Worm (Caenorhabditis elegans): ENCODE results near the gene pgph-3.

DNA sequence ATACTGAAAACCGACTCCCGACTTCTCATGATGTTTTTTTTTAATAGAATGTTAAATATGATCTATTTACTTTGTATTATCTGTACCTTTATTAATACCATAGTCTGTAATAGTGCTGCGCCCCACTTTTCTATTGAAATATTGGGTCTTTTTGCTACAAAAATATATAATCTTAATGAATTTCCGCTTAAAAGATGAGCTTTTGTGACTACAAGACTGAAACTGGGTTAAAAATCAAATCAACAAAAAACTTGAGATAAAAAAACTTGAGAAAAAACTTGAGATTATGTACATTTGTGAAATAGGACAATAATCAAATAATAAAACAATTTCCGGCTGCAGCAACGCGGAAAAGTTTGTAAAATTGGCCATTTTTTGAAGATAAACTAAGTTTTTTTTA lies 32.9 kb downstream of the pgph-3 start, which contains the start of gene K09H11.15:
- TF ChIP-seq lin-39 (tag; optimal IDR thresholded peaks at IDR 0.05): no peak
- no peak for TF ChIP-seq jun-1 (tag; optimal IDR thresholded peaks at IDR 0.05)
- TF ChIP-seq nhr-6 (tag; optimal IDR thresholded peaks at IDR 0.05): no peak
- TF ChIP-seq gei-8 (GFP tag; optimal IDR thresholded peaks at IDR 0.05): no peak
- no peak for TF ChIP-seq nhr-76 (tag; optimal IDR thresholded peaks at IDR 0.05)
- TF ChIP-seq spr-1 (tag; optimal IDR thresholded peaks at IDR 0.05): no peak
- TF ChIP-seq egl-27 (tag; optimal IDR thresholded peaks at IDR 0.05): no peak
- no peak for TF ChIP-seq ama-1 (optimal IDR thresholded peaks at IDR 0.05)
